Fruit fly (Drosophila melanogaster): ENCODE results near the gene CG1578.

- TF ChIP-seq ara (GFP tag; IDR thresholded peaks at IDR 0.05) (no peak), CG17912 (GFP tag; optimal IDR thresholded peaks at IDR 0.05) (no peak), Atf3 (GFP tag; optimal IDR thresholded peaks at IDR 0.05) (no peak), Chrac-16 (GFP tag; optimal IDR thresholded peaks at IDR 0.05) (no peak), Xrp1 (GFP tag; IDR thresholded peaks at IDR 0.05) (no peak), repo (GFP tag; optimal IDR thresholded peaks at IDR 0.05) (no peak), CG7556 (GFP tag; optimal IDR thresholded peaks at IDR 0.05) (peak; percentile 15), CG17829 (tag; optimal IDR thresholded peaks at IDR 0.05) (no peak), lola (GFP tag; optimal IDR thresholded peaks at IDR 0.05) (no peak), fd96Cb (tag; optimal IDR thresholded peaks at IDR 0.05) (peak; percentile 7)
Measured at dm6 chrX:11820284-11821075, 4.1 kb upstream of the CG1578 start.

Data from whole organism, embryonic.